Fruit fly (Drosophila melanogaster) whole organism, embryonic: ENCODE data around the gene Cip4.
A peak's percentile ranks its signal among the peaks of the same experiment; 100 is the strongest.

Source experiments
- CG10431 ChIP-seq: fragments of 200-800 bp; sonication (Bioruptor generic); optimal IDR thresholded peaks from 3 replicates; lab custom pipeline; 2018; ENCODE audit warnings: missing biosample characterization, mild to moderate bottlenecking, missing genetic modification characterization
- CG13775 ChIP-seq: fragments of 200-800 bp; sonication (Bioruptor generic); optimal IDR thresholded peaks from 3 replicates; lab custom pipeline; 2017; ENCODE audit warnings: missing biosample characterization, mild to moderate bottlenecking, missing genetic modification characterization
- CG1647 ChIP-seq: fragments of 200-800 bp; sonication (Bioruptor generic); optimal IDR thresholded peaks from 3 replicates; lab custom pipeline; 2016; ENCODE audit warnings: missing biosample characterization, missing genetic modification characterization
- CG2712 ChIP-seq: fragments of 200-800 bp; optimal IDR thresholded peaks from 3 replicates; lab custom pipeline; 2019; ENCODE audit warnings: missing biosample characterization, mild to moderate bottlenecking, missing genetic modification characterization, moderate library complexity
- CG4328 ChIP-seq: fragments of 200-800 bp; sonication (Bioruptor generic); optimal IDR thresholded peaks from 3 replicates; lab custom pipeline; 2017; ENCODE audit warnings: missing biosample characterization, missing genetic modification reagents, missing genetic modification characterization
- CG8478 ChIP-seq: fragments of >200 bp; optimal IDR thresholded peaks from 2 replicates; lab custom pipeline; 2018
- D ChIP-seq, 2 experiments: fragments of 200-800 bp in 1 of 2; fragments of >200 bp in 1 of 2; sonication (Bioruptor generic) in 1 of 2; optimal IDR thresholded peaks; 2 replicates in 1 of 2; 3 replicates in 1 of 2; lab custom pipeline; 2017; ENCODE audit warnings: mild to moderate bottlenecking in 1 of 2, missing biosample characterization in 1 of 2, missing genetic modification characterization in 1 of 2, missing genetic modification reagents in 1 of 2
- unc-4 ChIP-seq: fragments of 200-800 bp; sonication (Bioruptor generic); IDR thresholded peaks from 2 replicates; pipeline ENCODE4 v1.3.6; 2022; ENCODE audit warnings: missing biosample characterization, missing genetic modification characterization; ENCODE audit not compliant: partially characterized antibody
- usp ChIP-seq: fragments of >200 bp; optimal IDR thresholded peaks from 2 replicates; lab custom pipeline; 2017; ENCODE audit warnings: missing biosample characterization, missing genetic modification characterization

DNA sequence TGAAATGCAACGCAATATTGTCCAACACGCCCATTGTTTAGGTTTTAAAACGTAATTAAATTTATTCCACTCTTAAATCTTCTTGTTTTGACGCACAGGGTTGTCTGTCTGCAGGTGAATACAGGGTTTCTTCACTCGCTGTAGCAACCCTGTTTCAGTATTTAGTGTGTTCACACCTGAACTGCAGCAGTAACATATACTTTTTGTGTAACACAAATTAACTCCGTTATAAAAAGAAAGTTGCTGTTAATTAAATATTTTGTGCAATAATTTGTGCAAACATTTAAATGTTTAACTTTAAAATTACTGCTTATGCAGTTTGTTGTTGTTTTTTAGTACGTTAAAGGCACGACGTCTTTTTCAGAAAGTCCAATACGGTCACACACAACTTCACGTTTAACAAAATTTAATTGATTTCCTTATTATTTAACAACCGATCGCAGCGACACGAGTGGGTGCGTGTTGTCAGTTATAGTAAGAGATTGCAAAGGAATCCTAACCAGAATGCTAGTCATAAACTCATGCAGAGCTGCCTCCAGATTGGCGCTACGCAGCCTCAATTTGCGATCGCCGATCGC lies 71.7 kb downstream of the Cip4 start, which contains the start of the genes CG15012 and Fdx2:
- TF ChIP-seq CG4328 = no peak
- no peak for TF ChIP-seq CG8478
- TF ChIP-seq CG10431 (GFP tag; lab: Kevin White, UChicago) = no peak
- no peak for TF ChIP-seq D (optimal IDR thresholded peaks at IDR 0.05; lab: Kevin White, UChicago)
- no peak for TF ChIP-seq D (GFP tag; optimal IDR thresholded peaks at IDR 0.05; lab: Kevin White, UChicago)
- TF ChIP-seq CG2712 (tag; lab: Kevin White, UChicago) = peak; percentile 62
- no peak for TF ChIP-seq usp (GFP tag; lab: Kevin White, UChicago)
- peak; percentile 24 for TF ChIP-seq CG13775
- peak; percentile 37 for TF ChIP-seq CG1647 (GFP tag; lab: Kevin White, UChicago)
- peak; percentile 29; the same call in 1 of the 2 replicates for TF ChIP-seq unc-4 (GFP tag; lab: Robert Waterston, UW)
